Worm (Caenorhabditis elegans) whole organism, mixed stage, embryonic: ENCODE data around the gene sftb-1.

Experiments
- M03D4.4 ChIP-seq: sonication (generic microtip); optimal IDR thresholded peaks from 2 replicates; lab custom pipeline; 2017; ENCODE audit warnings: mild to moderate bottlenecking, missing genetic modification characterization, missing compliant biosample characterization
- bed-3 ChIP-seq: fragments of 200-800 bp; sonication (Bioruptor generic); optimal IDR thresholded peaks from 3 replicates; lab custom pipeline; 2018; ENCODE audit warnings: mild to moderate bottlenecking, missing genetic modification characterization, moderate library complexity, missing compliant biosample characterization
- blmp-1 ChIP-seq: fragments of 150-350 bp; optimal IDR thresholded peaks from 2 replicates; lab custom pipeline; 2014; ENCODE audit warnings: missing biosample characterization, missing genetic modification characterization
- ceh-39 ChIP-seq: fragments of 150-350 bp; optimal IDR thresholded peaks from 2 replicates; lab custom pipeline; 2014; ENCODE audit warnings: missing biosample characterization, missing genetic modification characterization
- ceh-43 ChIP-seq: fragments of 200-800 bp; sonication (Bioruptor generic); optimal IDR thresholded peaks from 2 replicates; lab custom pipeline; 2018; ENCODE audit warnings: mild to moderate bottlenecking, missing genetic modification characterization, moderate library complexity, missing compliant biosample characterization
- ceh-83 ChIP-seq: fragments of 200-800 bp; sonication (Bioruptor generic); optimal IDR thresholded peaks from 2 replicates; lab custom pipeline; 2018; ENCODE audit warnings: mild to moderate bottlenecking, missing genetic modification characterization, missing compliant biosample characterization
- ces-1 ChIP-seq: fragments of 150-350 bp; optimal IDR thresholded peaks from 2 replicates; lab custom pipeline; 2014; ENCODE audit warnings: missing biosample characterization, missing genetic modification reagents, missing genetic modification characterization
- drap-1 ChIP-seq: fragments of 200-800 bp; sonication (Bioruptor generic); optimal IDR thresholded peaks from 3 replicates; lab custom pipeline; 2018; ENCODE audit warnings: mild to moderate bottlenecking, missing genetic modification characterization, missing compliant biosample characterization
- elt-1 ChIP-seq: sonication (generic microtip); optimal IDR thresholded peaks from 2 replicates; lab custom pipeline; 2017; ENCODE audit warnings: missing genetic modification characterization, mild to moderate bottlenecking, missing compliant biosample characterization, antibody characterized with exemption, moderate library complexity, borderline replicate concordance; ENCODE audit not compliant: insufficient read depth
- elt-3 ChIP-seq: fragments of 150-350 bp; optimal IDR thresholded peaks from 2 replicates; lab custom pipeline; 2014; ENCODE audit warnings: missing biosample characterization, missing genetic modification characterization
- flh-1 ChIP-seq: fragments of 200-800 bp; sonication (Bioruptor generic); optimal IDR thresholded peaks from 2 replicates; lab custom pipeline; 2018; ENCODE audit warnings: mild to moderate bottlenecking, missing genetic modification characterization, moderate library complexity, missing compliant biosample characterization
- ham-2 ChIP-seq: fragments of 200-800 bp; sonication (Bioruptor generic); optimal IDR thresholded peaks from 2 replicates; lab custom pipeline; 2018; ENCODE audit warnings: mild to moderate bottlenecking, missing genetic modification characterization, missing compliant biosample characterization
- lin-13 ChIP-seq: fragments of 150-350 bp; optimal IDR thresholded peaks from 2 replicates; lab custom pipeline; 2014; ENCODE audit warnings: missing biosample characterization, missing genetic modification characterization
- lin-32 ChIP-seq: fragments of 200-800 bp; sonication (Bioruptor generic); optimal IDR thresholded peaks from 2 replicates; lab custom pipeline; 2018; ENCODE audit warnings: mild to moderate bottlenecking, missing genetic modification characterization, missing compliant biosample characterization
- lsy-2 ChIP-seq: fragments of 150-350 bp; optimal IDR thresholded peaks from 2 replicates; lab custom pipeline; 2014; ENCODE audit warnings: missing biosample characterization, missing genetic modification characterization
- mep-1 ChIP-seq: fragments of 150-350 bp; optimal IDR thresholded peaks from 2 replicates; lab custom pipeline; 2017; ENCODE audit warnings: missing biosample characterization, missing genetic modification reagents, missing genetic modification characterization, inconsistent platforms
- mls-2 ChIP-seq: sonication (generic microtip); optimal IDR thresholded peaks from 2 replicates; lab custom pipeline; 2016; ENCODE audit warnings: mild to moderate bottlenecking, missing genetic modification characterization, moderate library complexity, missing compliant biosample characterization
- nhr-12 ChIP-seq: fragments of 150-350 bp; optimal IDR thresholded peaks from 2 replicates; lab custom pipeline; 2014; ENCODE audit warnings: missing biosample characterization, missing genetic modification characterization
- nhr-2 ChIP-seq: fragments of 150-350 bp; optimal IDR thresholded peaks from 2 replicates; lab custom pipeline; 2014; ENCODE audit warnings: missing biosample characterization, missing genetic modification characterization
- nhr-28 ChIP-seq: fragments of 150-350 bp; optimal IDR thresholded peaks from 2 replicates; lab custom pipeline; 2014; ENCODE audit warnings: missing biosample characterization, missing genetic modification characterization
- nhr-76 ChIP-seq: sonication (generic microtip); optimal IDR thresholded peaks from 2 replicates; lab custom pipeline; 2017; ENCODE audit warnings: missing biosample characterization, missing genetic modification characterization
- pha-4 ChIP-seq: fragments of 150-350 bp; optimal IDR thresholded peaks from 2 replicates; lab custom pipeline; 2018; ENCODE audit warnings: missing biosample characterization, missing genetic modification reagents, missing genetic modification characterization
- snpc-4 ChIP-seq: fragments of 150-350 bp; optimal IDR thresholded peaks from 2 replicates; lab custom pipeline; 2014; ENCODE audit warnings: missing biosample characterization, missing genetic modification characterization
- sptf-1 ChIP-seq: sonication (generic microtip); optimal IDR thresholded peaks from 2 replicates; lab custom pipeline; 2017; ENCODE audit warnings: mild to moderate bottlenecking, missing genetic modification characterization, moderate library complexity, missing compliant biosample characterization
- tbx-8 ChIP-seq: fragments of 200-800 bp; sonication (Bioruptor generic); optimal IDR thresholded peaks from 2 replicates; lab custom pipeline; 2018; ENCODE audit warnings: mild to moderate bottlenecking, missing genetic modification characterization, moderate library complexity, missing compliant biosample characterization
- unc-120 ChIP-seq: sonication (generic microtip); optimal IDR thresholded peaks from 2 replicates; lab custom pipeline; 2017; ENCODE audit warnings: missing genetic modification characterization, missing compliant biosample characterization; ENCODE audit not compliant: poor library complexity, severe bottlenecking
- unc-39 ChIP-seq: fragments of 150-350 bp; optimal IDR thresholded peaks from 2 replicates; lab custom pipeline; 2014; ENCODE audit warnings: missing biosample characterization, missing genetic modification characterization
- unc-62 ChIP-seq: fragments of 150-350 bp; optimal IDR thresholded peaks from 2 replicates; lab custom pipeline; 2014; ENCODE audit warnings: missing biosample characterization, missing genetic modification reagents, missing genetic modification characterization
- ztf-11 ChIP-seq: fragments of 150-350 bp; optimal IDR thresholded peaks from 2 replicates; lab custom pipeline; 2014; ENCODE audit warnings: missing biosample characterization, missing genetic modification characterization

The sftb-1 gene

ce11 chrIII:4309303-4309702 is 40.2 kb upstream of the sftb-1 start:
- no peak for TF ChIP-seq tbx-8 (GFP tag; lab: Kevin White, UChicago)
- TF ChIP-seq blmp-1: no peak
- TF ChIP-seq drap-1 (GFP tag; lab: Kevin White, UChicago): no peak
- TF ChIP-seq nhr-76 (tag; lab: Kevin White, UChicago): no peak

ce11 chrIII:4302780-4303179 is 33.7 kb upstream of the sftb-1 start:
- TF ChIP-seq elt-1 (tag; lab: Kevin White, UChicago): no peak
- no peak for TF ChIP-seq drap-1 (GFP tag; lab: Kevin White, UChicago)
- no peak for TF ChIP-seq sptf-1 (tag; lab: Kevin White, UChicago)
- no peak for TF ChIP-seq unc-62
- no peak for TF ChIP-seq M03D4.4 (tag; lab: Kevin White, UChicago)
- no peak for TF ChIP-seq ztf-11 (tag; lab: Kevin White, UChicago)
- no peak for TF ChIP-seq elt-3
- TF ChIP-seq nhr-12: no peak
- no peak for TF ChIP-seq ces-1 (GFP tag; lab: Kevin White, UChicago)
- TF ChIP-seq bed-3 (GFP tag; lab: Kevin White, UChicago): no peak

ce11 chrIII:4302293-4302692 is 33.2 kb upstream of the sftb-1 start, which contains the start of gene R10E4.9:
R10E4.9 (minus strand) TSS chrIII:4302393.
- TF ChIP-seq pha-4: no peak
- TF ChIP-seq mep-1 (tag; lab: Kevin White, UChicago): no peak
- no peak for TF ChIP-seq snpc-4
- TF ChIP-seq ham-2 (GFP tag; lab: Kevin White, UChicago): no peak
- no peak for TF ChIP-seq mls-2 (tag; lab: Kevin White, UChicago)
- TF ChIP-seq M03D4.4 (tag; lab: Kevin White, UChicago): no peak
- TF ChIP-seq elt-3: no peak
- no peak for TF ChIP-seq sptf-1 (tag; lab: Kevin White, UChicago)
- no peak for TF ChIP-seq nhr-28 (tag; lab: Kevin White, UChicago)
- TF ChIP-seq ceh-43 (GFP tag; lab: Kevin White, UChicago): no peak
- no peak for TF ChIP-seq lsy-2 (tag; lab: Kevin White, UChicago)
- no peak for TF ChIP-seq nhr-76 (tag; lab: Kevin White, UChicago)
- no peak for TF ChIP-seq unc-39 (tag; lab: Kevin White, UChicago)
- TF ChIP-seq bed-3 (GFP tag; lab: Kevin White, UChicago): no peak
- TF ChIP-seq nhr-12: no peak
- TF ChIP-seq unc-120 (tag; lab: Kevin White, UChicago): no peak

- TF ChIP-seq ceh-39 (peak; percentile 13), lin-32 (GFP tag; lab: Kevin White, UChicago) (no peak), mls-2 (tag; lab: Kevin White, UChicago) (no peak)
Observed at ce11 chrIII:4300989-4301498, 32.0 kb upstream of the sftb-1 start, which contains the start of gene R10E4.11. R10E4.11 (minus strand) TSS chrIII:4301039.

ce11 chrIII:4294153-4294862 is 25.2 kb upstream of the sftb-1 start, which contains the start of the genes nth-1 and R10E4.7:
nth-1 (minus strand) TSS chrIII:4294253.
R10E4.7 (plus strand) TSS chrIII:4294812.
- TF ChIP-seq unc-120 (tag; lab: Kevin White, UChicago) (no peak), lin-13 (tag; lab: Kevin White, UChicago) (no peak), ham-2 (GFP tag; lab: Kevin White, UChicago) (no peak), unc-39 (tag; lab: Kevin White, UChicago) (no peak), mls-2 (tag; lab: Kevin White, UChicago) (no peak), elt-1 (tag; lab: Kevin White, UChicago) (no peak), nhr-2 (tag; lab: Kevin White, UChicago) (no peak), drap-1 (GFP tag; lab: Kevin White, UChicago) (no peak), snpc-4 (no peak), nhr-28 (tag; lab: Kevin White, UChicago) (no peak), flh-1 (no peak), mep-1 (tag; lab: Kevin White, UChicago) (no peak), lin-32 (GFP tag; lab: Kevin White, UChicago) (no peak), bed-3 (GFP tag; lab: Kevin White, UChicago) (no peak), ceh-83 (GFP tag; lab: Kevin White, UChicago) (no peak), elt-3 (no peak), nhr-12 (no peak)
